Fruit fly (Drosophila melanogaster): Measurements from ENCODE around the gene CG34377.

The CG34377 gene

DNA sequence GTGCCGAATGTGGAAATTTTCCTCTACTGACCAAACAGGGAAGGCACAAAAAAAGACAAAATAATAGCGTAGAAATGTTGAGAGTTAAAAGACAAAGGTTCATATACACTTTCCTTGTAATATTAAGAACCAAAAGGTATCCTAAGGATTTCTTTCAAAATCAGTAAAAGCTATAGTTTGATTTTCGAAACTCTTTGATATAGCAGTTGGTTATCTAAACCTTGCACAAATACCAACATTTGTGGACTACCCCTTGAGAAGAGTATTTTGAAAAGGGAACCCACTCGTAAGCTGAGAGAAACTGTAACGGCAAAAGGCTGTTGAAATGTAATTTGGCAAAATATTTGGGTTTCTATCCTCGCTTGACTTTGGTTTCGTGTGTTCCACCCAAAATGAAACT is 54.1 kb downstream of the CG34377 start (continued):
- TF ChIP-seq eve (GFP tag; optimal IDR thresholded peaks at IDR 0.05) (peak in 1 of 2 experiments; percentile 4), HHEX (GFP tag; optimal IDR thresholded peaks at IDR 0.05) (peak; percentile 24), dpn (GFP tag; optimal IDR thresholded peaks at IDR 0.05) (no peak), mam (GFP tag; optimal IDR thresholded peaks at IDR 0.05) (no peak), CG2120 (GFP tag; optimal IDR thresholded peaks at IDR 0.05) (peak; percentile 49), PHDP (tag; optimal IDR thresholded peaks at IDR 0.05) (peak; percentile 40), GATAe (GFP tag; conservative IDR thresholded peaks at IDR 0.05) (no peak), Myb (GFP tag; optimal IDR thresholded peaks at IDR 0.05) (peak; percentile 2), CG10147 (GFP tag; optimal IDR thresholded peaks at IDR 0.05) (peak; percentile 2), CG2712 (tag; optimal IDR thresholded peaks at IDR 0.05) (peak; percentile 7), gsb-n (tag; optimal IDR thresholded peaks at IDR 0.05) (no peak)

- TF ChIP-seq nerfin-1 (tag; optimal IDR thresholded peaks at IDR 0.05) (peak; percentile 53), gt (GFP tag; IDR thresholded peaks at IDR 0.05) (no peak), twi (tag; optimal IDR thresholded peaks at IDR 0.05) (peak; percentile 86), fu2 (GFP tag; optimal IDR thresholded peaks at IDR 0.05) (no peak), Hmr (GFP tag; optimal IDR thresholded peaks at IDR 0.05) (no peak), CrebB (tag; optimal IDR thresholded peaks at IDR 0.05) (no peak), CG13123 (GFP tag; optimal IDR thresholded peaks at IDR 0.05) (no peak), run (tag; optimal IDR thresholded peaks at IDR 0.05) (no peak), Hand (GFP tag; optimal IDR thresholded peaks at IDR 0.05) (no peak), CG4282 (GFP tag; optimal IDR thresholded peaks at IDR 0.05) (no peak), HLH3B (GFP tag; IDR thresholded peaks at IDR 0.05) (no peak), ttk (GFP tag; IDR thresholded peaks at IDR 0.05) (no peak), CkIIα-i1 (GFP tag; IDR thresholded peaks at IDR 0.05) (no peak), Med (GFP tag) (peak; percentile 37), pzg (GFP tag; optimal IDR thresholded peaks at IDR 0.05) (no peak), CG11085 (GFP tag; IDR thresholded peaks at IDR 0.05) (no peak), D19A (tag; optimal IDR thresholded peaks at IDR 0.05) (no peak), Camta (GFP tag; optimal IDR thresholded peaks at IDR 0.05) (no peak), sd (tag; optimal IDR thresholded peaks at IDR 0.05) (no peak), CG14014 (GFP tag; IDR thresholded peaks at IDR 0.05) (no peak), Gsc (GFP tag; IDR thresholded peaks at IDR 0.05) (no peak), CG18599 (GFP tag; optimal IDR thresholded peaks at IDR 0.05) (no peak)
Measured at dm6 chr3R:22268845-22269244, 55.0 kb downstream of the CG34377 start.

- TF ChIP-seq row (GFP tag; IDR thresholded peaks at IDR 0.05), result peak; percentile 23; the same call in 1 of the 3 replicates
- TF ChIP-seq zf30C (GFP tag; optimal IDR thresholded peaks at IDR 0.05), result peak; percentile 30
- peak; percentile 67 for TF ChIP-seq twi (tag; optimal IDR thresholded peaks at IDR 0.05)
- TF ChIP-seq CG13775 (GFP tag; optimal IDR thresholded peaks at IDR 0.05), result no peak
- TF ChIP-seq Drgx (GFP tag; IDR thresholded peaks at IDR 0.05), result peak; percentile 44
- no peak for TF ChIP-seq gce (GFP tag; IDR thresholded peaks at IDR 0.05)
Measured at dm6 chr3R:22267340-22267739, 56.6 kb downstream of the CG34377 start.
